Fruit fly (Drosophila melanogaster): Measurements from ENCODE around the gene Ack.

Ack gene

dm6 chr3L:4119636-4120357 lies 11.8 kb downstream of the Ack start (continued):
- TF ChIP-seq CHES-1-like (GFP tag; optimal IDR thresholded peaks at IDR 0.05), result no peak
- no peak for TF ChIP-seq CG5245 (GFP tag; optimal IDR thresholded peaks at IDR 0.05)
- no peak for TF ChIP-seq btn (GFP tag; optimal IDR thresholded peaks at IDR 0.05)
- TF ChIP-seq row (GFP tag; IDR thresholded peaks at IDR 0.05), result peak; percentile 30; the same call in 1 of the 3 replicates
- peak in 1 of 2 experiments; percentile 3 for TF ChIP-seq bsh (GFP tag; optimal IDR thresholded peaks at IDR 0.05)
- no peak for TF ChIP-seq CG4404 (GFP tag; IDR thresholded peaks at IDR 0.05)
- TF ChIP-seq MESR4 (GFP tag; optimal IDR thresholded peaks at IDR 0.05), result no peak
- no peak for TF ChIP-seq HLH54F (GFP tag; optimal IDR thresholded peaks at IDR 0.05)
- TF ChIP-seq CG34422 (GFP tag; IDR thresholded peaks at IDR 0.05), result no peak
- no peak for TF ChIP-seq CG17829 (tag; optimal IDR thresholded peaks at IDR 0.05)
- no peak for TF ChIP-seq BtbVII (GFP tag; optimal IDR thresholded peaks at IDR 0.05)
- peak; percentile 24 for TF ChIP-seq pfk (GFP tag; optimal IDR thresholded peaks at IDR 0.05)
- TF ChIP-seq gro (GFP tag; optimal IDR thresholded peaks at IDR 0.05), result no peak
- peak; percentile 46 for TF ChIP-seq sens (GFP tag)
- no peak for TF ChIP-seq CG3065 (GFP tag; optimal IDR thresholded peaks at IDR 0.05)
- TF ChIP-seq MTF-1 (GFP tag; optimal IDR thresholded peaks at IDR 0.05; ENCODE audit: borderline replicate concordance), result no peak
- TF ChIP-seq p53 (GFP tag; optimal IDR thresholded peaks at IDR 0.05), result no peak
- no peak for TF ChIP-seq CG5953 (GFP tag; IDR thresholded peaks at IDR 0.05)
- TF ChIP-seq mld (GFP tag; IDR thresholded peaks at IDR 0.05; ENCODE audit: partially characterized antibody), result no peak
- TF ChIP-seq nau (GFP tag; optimal IDR thresholded peaks at IDR 0.05), result no peak
- no peak for TF ChIP-seq tin (GFP tag; optimal IDR thresholded peaks at IDR 0.05)
- no peak for TF ChIP-seq CG1233 (GFP tag; optimal IDR thresholded peaks at IDR 0.05)
- TF ChIP-seq CG4820 (GFP tag; optimal IDR thresholded peaks at IDR 0.05), result no peak
- no peak for TF ChIP-seq Nf-YC (tag; optimal IDR thresholded peaks at IDR 0.05)
- no peak for TF ChIP-seq Dfd (GFP tag; optimal IDR thresholded peaks at IDR 0.05)
- TF ChIP-seq gcm (GFP tag; optimal IDR thresholded peaks at IDR 0.05), result peak; percentile 63
- TF ChIP-seq Dll (GFP tag; IDR thresholded peaks at IDR 0.05; ENCODE audit: partially characterized antibody), result no peak
- peak; percentile 38 for TF ChIP-seq cg (GFP tag; optimal IDR thresholded peaks at IDR 0.05)
- no peak for TF ChIP-seq Sin3A (optimal IDR thresholded peaks at IDR 0.05)
- peak; percentile 12 for TF ChIP-seq CG18599 (GFP tag; optimal IDR thresholded peaks at IDR 0.05)
- TF ChIP-seq grn (GFP tag; optimal IDR thresholded peaks at IDR 0.05), result peak; percentile 88
- TF ChIP-seq NK7.1 (GFP tag; optimal IDR thresholded peaks at IDR 0.05), result no peak
- TF ChIP-seq CG4424 (GFP tag; optimal IDR thresholded peaks at IDR 0.05), result no peak
- TF ChIP-seq CG7357 (GFP tag; IDR thresholded peaks at IDR 0.05), result no peak
- TF ChIP-seq Sry-β (GFP tag; optimal IDR thresholded peaks at IDR 0.05), result peak; percentile 3
- TF ChIP-seq CG15269 (tag; optimal IDR thresholded peaks at IDR 0.05), result no peak
- TF ChIP-seq CG30431 (GFP tag; optimal IDR thresholded peaks at IDR 0.05), result no peak
- peak; percentile 17 for TF ChIP-seq gem (tag; optimal IDR thresholded peaks at IDR 0.05)
- TF ChIP-seq Antp (GFP tag; optimal IDR thresholded peaks at IDR 0.05), result no peak
- no peak for TF ChIP-seq CG9932 (GFP tag; IDR thresholded peaks at IDR 0.05)
- no peak for TF ChIP-seq CG32532 (GFP tag; IDR thresholded peaks at IDR 0.05)
- TF ChIP-seq CrebB (tag; optimal IDR thresholded peaks at IDR 0.05), result no peak
- no peak for TF ChIP-seq NfI (GFP tag; optimal IDR thresholded peaks at IDR 0.05)
- no peak for TF ChIP-seq CG15601 (tag; optimal IDR thresholded peaks at IDR 0.05)
- no peak for TF ChIP-seq dm (GFP tag; optimal IDR thresholded peaks at IDR 0.05)
- TF ChIP-seq bcd (GFP tag; optimal IDR thresholded peaks at IDR 0.05), result peak; percentile 9
- no peak for TF ChIP-seq CG10147 (GFP tag; optimal IDR thresholded peaks at IDR 0.05)
- TF ChIP-seq CG12769 (tag; optimal IDR thresholded peaks at IDR 0.05), result peak; percentile 63
- no peak for TF ChIP-seq rib (GFP tag; IDR thresholded peaks at IDR 0.05)
- no peak for TF ChIP-seq CG11247 (GFP tag; IDR thresholded peaks at IDR 0.05)

Measured in whole organism, embryonic.